Worm (Caenorhabditis elegans): ENCODE measurements around the gene kcnl-3.
A peak's percentile ranks its signal among the peaks of the same experiment; 100 is the strongest.

Gene kcnl-3

ce11 chrX:5344287-5344686 is 42.4 kb upstream of the kcnl-3 start, which contains the start of gene C26B9.1:
Gene C26B9.1 (plus strand): TSS chrX:5344587.
- TF ChIP-seq pha-4 (tag; optimal IDR thresholded peaks at IDR 0.05) (peak; percentile 35), nhr-23 (tag; optimal IDR thresholded peaks at IDR 0.05) (no peak)

ce11 chrX:5346303-5346702 is 40.4 kb upstream of the kcnl-3 start:
- peak; percentile 64 for TF ChIP-seq elt-2 (tag; optimal IDR thresholded peaks at IDR 0.05)
- no peak for TF ChIP-seq tbx-2 (tag; optimal IDR thresholded peaks at IDR 0.05)

DNA sequence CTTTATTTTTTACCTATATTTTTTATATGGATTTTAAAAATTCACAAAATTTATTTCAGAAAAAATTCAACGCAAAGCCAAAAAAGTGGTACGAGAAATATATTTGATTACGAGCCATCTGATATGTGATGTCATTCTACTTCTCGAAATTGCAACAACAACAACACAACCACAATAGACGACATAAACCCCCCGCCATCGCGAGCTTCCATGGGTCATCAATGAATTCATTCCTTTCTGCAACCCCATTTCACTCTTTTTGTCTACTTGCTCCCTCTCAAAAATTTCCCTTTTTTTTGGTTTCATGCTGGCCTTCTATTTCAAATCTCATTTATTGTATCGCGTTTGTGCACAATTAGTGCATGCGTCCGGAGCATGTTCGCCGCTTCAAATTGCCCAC is 38.8 kb upstream of the kcnl-3 start:
- no peak for TF ChIP-seq egl-27 (tag; optimal IDR thresholded peaks at IDR 0.05)
- TF ChIP-seq ceh-9 (tag; optimal IDR thresholded peaks at IDR 0.05) = no peak
- TF ChIP-seq mdl-1 (tag; optimal IDR thresholded peaks at IDR 0.05) = no peak
- TF ChIP-seq nhr-12 (tag; optimal IDR thresholded peaks at IDR 0.05) = no peak
- TF ChIP-seq hmg-11 (tag; optimal IDR thresholded peaks at IDR 0.05) = no peak
- TF ChIP-seq unc-62 (GFP tag; optimal IDR thresholded peaks at IDR 0.05) = no peak
- no peak for TF ChIP-seq jun-1 (tag; optimal IDR thresholded peaks at IDR 0.05)
- TF ChIP-seq sea-2 (GFP tag; optimal IDR thresholded peaks at IDR 0.05) = no peak
- no peak for TF ChIP-seq nhr-28 (tag; optimal IDR thresholded peaks at IDR 0.05)
- TF ChIP-seq R02D3.7 (tag; optimal IDR thresholded peaks at IDR 0.05) = no peak
- no peak for TF ChIP-seq nhr-76 (tag; optimal IDR thresholded peaks at IDR 0.05)
- no peak for TF ChIP-seq ztf-4 (tag; optimal IDR thresholded peaks at IDR 0.05)
- TF ChIP-seq ceh-28 (tag; optimal IDR thresholded peaks at IDR 0.05) = no peak
- no peak for TF ChIP-seq nhr-25 (tag; optimal IDR thresholded peaks at IDR 0.05)
- no peak for TF ChIP-seq elt-1 (tag; optimal IDR thresholded peaks at IDR 0.05)

DNA sequence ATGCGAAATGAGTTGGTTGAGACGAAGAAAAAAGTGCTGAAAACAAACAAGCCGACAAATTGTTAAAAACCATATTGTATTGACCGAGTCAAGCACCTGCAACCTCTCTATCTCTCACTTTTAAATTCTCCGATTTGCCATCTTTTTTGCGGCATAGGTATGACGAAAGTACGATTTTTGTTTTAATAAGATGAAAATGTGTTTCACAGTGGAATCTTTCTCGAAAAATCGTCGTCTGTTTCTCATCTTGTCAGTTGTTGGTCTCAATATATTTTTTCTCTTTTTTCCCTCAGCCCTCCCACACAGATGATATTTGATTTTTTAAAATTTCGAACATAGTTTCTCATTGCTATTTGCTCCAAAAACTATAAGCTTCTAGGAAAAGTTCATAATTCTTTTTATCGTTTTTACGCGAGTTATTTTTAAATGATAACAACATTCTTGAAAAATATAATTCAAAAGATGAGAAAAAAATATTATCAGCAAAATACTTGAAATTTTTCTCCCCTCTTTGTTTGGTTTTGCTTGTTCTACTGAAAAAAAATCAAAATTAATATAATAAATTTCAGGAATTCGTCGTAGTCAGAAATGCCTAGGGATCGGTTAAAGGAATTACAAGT is 38.0 kb upstream of the kcnl-3 start, which contains the start of gene syx-3:
Gene syx-3, plus strand, starts transcription at position 570 of the 620 bp plus-strand sequence.
- TF ChIP-seq egl-27 (tag; optimal IDR thresholded peaks at IDR 0.05) (no peak), elt-2 (tag; optimal IDR thresholded peaks at IDR 0.05) (peak; percentile 6), nfya-1 (tag; optimal IDR thresholded peaks at IDR 0.05; ENCODE audit: insufficient read depth) (peak; percentile 2), nhr-67 (tag; optimal IDR thresholded peaks at IDR 0.05) (no peak), pha-4 (tag; optimal IDR thresholded peaks at IDR 0.05) (peak; percentile 6)

- TF ChIP-seq ama-1 (optimal IDR thresholded peaks at IDR 0.05) (no peak), nhr-23 (tag; optimal IDR thresholded peaks at IDR 0.05) (no peak), ceh-16 (tag; optimal IDR thresholded peaks at IDR 0.05) (no peak), elt-3 (tag; optimal IDR thresholded peaks at IDR 0.05) (no peak), fkh-2 (tag; optimal IDR thresholded peaks at IDR 0.05) (no peak), elt-1 (tag; optimal IDR thresholded peaks at IDR 0.05) (no peak), lin-39 (tag; optimal IDR thresholded peaks at IDR 0.05) (peak; percentile 60), ceh-82 (tag; optimal IDR thresholded peaks at IDR 0.05) (no peak), daf-12 (tag; optimal IDR thresholded peaks at IDR 0.05) (no peak), fkh-10 (GFP tag; optimal IDR thresholded peaks at IDR 0.05) (no peak), elt-2 (tag; optimal IDR thresholded peaks at IDR 0.05) (peak; percentile 63), nhr-25 (tag; optimal IDR thresholded peaks at IDR 0.05) (no peak), fos-1 (tag; optimal IDR thresholded peaks at IDR 0.05) (no peak), egl-5 (tag; optimal IDR thresholded peaks at IDR 0.05) (no peak), hmg-11 (tag; optimal IDR thresholded peaks at IDR 0.05) (peak; percentile 50), nfya-1 (tag; optimal IDR thresholded peaks at IDR 0.05; ENCODE audit: insufficient read depth) (peak; percentile 40), nhr-77 (tag; optimal IDR thresholded peaks at IDR 0.05) (no peak), unc-62 (GFP tag; optimal IDR thresholded peaks at IDR 0.05) (no peak), nhr-237 (tag; optimal IDR thresholded peaks at IDR 0.05) (no peak), mdl-1 (tag; optimal IDR thresholded peaks at IDR 0.05) (no peak), egl-27 (tag; optimal IDR thresholded peaks at IDR 0.05) (no peak), ztf-4 (tag; optimal IDR thresholded peaks at IDR 0.05) (no peak), snpc-4 (tag; optimal IDR thresholded peaks at IDR 0.05) (no peak), lin-15B (tag; optimal IDR thresholded peaks at IDR 0.05) (no peak), nhr-67 (tag; optimal IDR thresholded peaks at IDR 0.05) (no peak), ztf-11 (tag; optimal IDR thresholded peaks at IDR 0.05) (no peak), nhr-76 (tag; optimal IDR thresholded peaks at IDR 0.05) (no peak), nhr-11 (tag; optimal IDR thresholded peaks at IDR 0.05) (no peak), zag-1 (tag; optimal IDR thresholded peaks at IDR 0.05) (no peak), aly-2 (tag; optimal IDR thresholded peaks at IDR 0.05) (no peak), pqm-1 (tag; optimal IDR thresholded peaks at IDR 0.05) (no peak), jun-1 (tag; optimal IDR thresholded peaks at IDR 0.05) (no peak), nhr-43 (tag; optimal IDR thresholded peaks at IDR 0.05; ENCODE audit: poor library complexity, severe bottlenecking) (no peak), R02D3.7 (tag; optimal IDR thresholded peaks at IDR 0.05) (no peak), pha-4 (tag; optimal IDR thresholded peaks at IDR 0.05) (no peak), nhr-28 (tag; optimal IDR thresholded peaks at IDR 0.05) (no peak)
These were observed 32.4 kb upstream of the kcnl-3 start, which contains the start of gene pfn-2 for ce11 chrX:5354022-5354876. Gene pfn-2 (minus strand): TSS chrX:5354072.

All from whole organism, L3 larva.